Worm (Caenorhabditis elegans) whole organism, midembryonic: ENCODE data around the gene ins-17.

ENCODE experiments used
- T22C8.4 ChIP-seq: fragments of 200-800 bp; sonication (Bioruptor generic); IDR thresholded peaks from 2 replicates; pipeline ENCODE4 v1.3.6; 2022; ENCODE audit warnings: missing genetic modification characterization, missing compliant biosample characterization
- cog-1 ChIP-seq: sonication (generic microtip); optimal IDR thresholded peaks from 2 replicates; lab custom pipeline; 2016; ENCODE audit warnings: missing genetic modification characterization, missing compliant biosample characterization
- flt-1 ChIP-seq: fragments of 200-800 bp; sonication (Bioruptor generic); IDR thresholded peaks from 2 replicates; pipeline ENCODE4 v1.3.6; 2022; ENCODE audit warnings: missing genetic modification characterization, missing compliant biosample characterization
- klf-2 ChIP-seq: fragments of 200-800 bp; sonication (Bioruptor generic); conservative IDR thresholded peaks from 2 replicates; pipeline ENCODE4 v1.3.6; 2022; ENCODE audit warnings: missing genetic modification reagents, missing genetic modification characterization, missing compliant biosample characterization
- med-1 ChIP-seq: sonication (generic microtip); optimal IDR thresholded peaks from 2 replicates; lab custom pipeline; 2017; ENCODE audit warnings: missing genetic modification characterization, mild to moderate bottlenecking, missing compliant biosample characterization, antibody characterized with exemption, missing genetic modification reagents; ENCODE audit not compliant: insufficient read depth
- ref-1 ChIP-seq: fragments of 200-800 bp; sonication (Bioruptor generic); conservative IDR thresholded peaks from 2 replicates; pipeline ENCODE4 v1.3.6; 2022; ENCODE audit warnings: missing genetic modification reagents, missing genetic modification characterization, missing compliant biosample characterization
- tab-1 ChIP-seq: fragments of 200-800 bp; sonication (Bioruptor generic); IDR thresholded peaks from 2 replicates; pipeline ENCODE4 v1.3.6; 2022; ENCODE audit warnings: missing genetic modification characterization, missing compliant biosample characterization
- ztf-23 ChIP-seq: fragments of 200-800 bp; sonication (Bioruptor generic); IDR thresholded peaks from 2 replicates; pipeline ENCODE4 v1.3.6; 2022; ENCODE audit warnings: missing genetic modification reagents, missing genetic modification characterization, missing compliant biosample characterization
- ztf-29 ChIP-seq: fragments of 200-800 bp; sonication (Bioruptor generic); IDR thresholded peaks from 2 replicates; pipeline ENCODE4 v1.3.6; 2022; ENCODE audit warnings: missing genetic modification reagents, missing genetic modification characterization, missing compliant biosample characterization

Gene ins-17

ce11 chrIII:4477472-4477871 is at the start of gene ins-17:
Gene ins-17 (minus strand): TSS chrIII:4477572.
- TF ChIP-seq med-1 (GFP tag; lab: Kevin White, UChicago) (no peak), cog-1 (tag; lab: Kevin White, UChicago) (no peak), ztf-29 (no peak), ref-1 (GFP tag; lab: Robert Waterston, UW) (no peak), flt-1 (GFP tag; lab: Robert Waterston, UW) (no peak), tab-1 (GFP tag; lab: Robert Waterston, UW) (no peak), ztf-23 (GFP tag; lab: Robert Waterston, UW) (no peak), T22C8.4 (GFP tag; lab: Robert Waterston, UW) (no peak), klf-2 (GFP tag; lab: Robert Waterston, UW) (no peak)

- TF ChIP-seq med-1 (GFP tag; lab: Kevin White, UChicago) (no peak), cog-1 (tag; lab: Kevin White, UChicago) (no peak), klf-2 (GFP tag; lab: Robert Waterston, UW) (no peak), flt-1 (GFP tag; lab: Robert Waterston, UW) (no peak), ref-1 (GFP tag; lab: Robert Waterston, UW) (no peak), T22C8.4 (GFP tag; lab: Robert Waterston, UW) (no peak), ztf-23 (GFP tag; lab: Robert Waterston, UW) (no peak)
These were observed 48.6 kb upstream of the ins-17 start for ce11 chrIII:4525998-4526397.

DNA sequence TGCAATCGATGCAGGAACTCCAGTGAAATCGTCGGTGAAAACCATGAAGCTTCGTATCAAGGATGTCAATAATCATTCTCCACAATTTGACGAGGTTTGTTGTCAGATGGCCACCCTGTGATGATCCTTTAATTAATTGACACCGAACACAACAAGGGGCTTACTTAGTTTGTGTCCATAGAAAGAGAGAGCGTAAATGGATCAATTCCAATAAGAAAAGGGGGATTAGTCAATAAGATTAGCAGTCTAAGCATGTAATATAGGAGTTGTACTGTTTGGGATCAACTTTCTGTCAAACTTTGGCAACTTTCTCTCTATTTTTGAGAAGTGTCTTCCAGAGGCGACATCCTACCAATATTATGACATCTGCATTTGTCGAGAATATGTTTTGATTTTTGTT is 46.7 kb upstream of the ins-17 start:
- TF ChIP-seq med-1 (GFP tag; lab: Kevin White, UChicago) (no peak), ref-1 (GFP tag; lab: Robert Waterston, UW) (no peak), tab-1 (GFP tag; lab: Robert Waterston, UW) (no peak), ztf-23 (GFP tag; lab: Robert Waterston, UW) (no peak), ztf-29 (no peak), cog-1 (tag; lab: Kevin White, UChicago) (no peak), T22C8.4 (GFP tag; lab: Robert Waterston, UW) (no peak), flt-1 (GFP tag; lab: Robert Waterston, UW) (no peak), klf-2 (GFP tag; lab: Robert Waterston, UW) (no peak)

DNA sequence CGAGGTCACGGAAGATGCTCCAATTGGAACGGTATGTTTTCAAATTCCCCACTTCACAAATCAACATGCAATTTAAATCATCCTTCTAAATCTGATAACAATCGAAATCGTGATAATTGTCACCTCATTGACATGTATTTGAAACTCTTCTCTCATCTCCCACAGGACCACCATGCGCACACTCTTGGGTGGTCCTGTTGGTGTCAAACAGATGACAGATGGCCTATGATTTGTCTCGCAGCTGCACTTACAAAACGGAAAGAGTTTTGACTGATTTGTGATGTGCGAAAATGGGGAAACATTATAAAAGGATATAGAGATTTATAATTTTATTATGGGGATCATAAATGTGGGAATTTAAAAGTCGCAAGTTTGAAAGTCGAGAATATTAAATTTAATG is 46.0 kb upstream of the ins-17 start:
- TF ChIP-seq cog-1 (tag; lab: Kevin White, UChicago), result no peak
- no peak for TF ChIP-seq T22C8.4 (GFP tag; lab: Robert Waterston, UW)

DNA sequence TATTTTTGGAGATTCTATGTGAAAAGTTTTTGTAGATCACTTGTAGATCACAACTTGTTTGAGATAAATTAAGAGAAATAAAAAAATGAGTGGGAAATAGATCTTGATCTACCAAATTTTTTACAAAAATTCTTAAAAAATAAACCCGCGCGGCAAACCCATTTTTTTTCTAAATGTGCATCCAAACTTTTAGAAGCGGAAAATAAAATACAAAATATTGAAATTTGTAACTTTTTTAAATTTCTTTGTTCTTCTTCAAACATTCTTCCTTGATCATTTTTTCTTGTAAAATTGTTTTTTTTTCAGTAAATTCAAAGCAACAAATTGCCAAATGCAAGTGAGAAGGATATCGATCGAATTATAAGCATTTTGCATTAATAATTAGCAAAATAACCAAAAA is 42.7 kb upstream of the ins-17 start, which contains the start of gene cdh-4:
Gene cdh-4, plus strand, starts transcription at position 301 of the 400 bp plus-strand sequence.
- no peak for TF ChIP-seq T22C8.4 (GFP tag; lab: Robert Waterston, UW)
- TF ChIP-seq flt-1 (GFP tag; lab: Robert Waterston, UW), result no peak
- TF ChIP-seq klf-2 (GFP tag; lab: Robert Waterston, UW), result no peak
- no peak for TF ChIP-seq ztf-23 (GFP tag; lab: Robert Waterston, UW)
- no peak for TF ChIP-seq med-1 (GFP tag; lab: Kevin White, UChicago)
- TF ChIP-seq cog-1 (tag; lab: Kevin White, UChicago), result no peak
- no peak for TF ChIP-seq tab-1 (GFP tag; lab: Robert Waterston, UW)
- TF ChIP-seq ztf-29, result no peak
- no peak for TF ChIP-seq ref-1 (GFP tag; lab: Robert Waterston, UW)

DNA sequence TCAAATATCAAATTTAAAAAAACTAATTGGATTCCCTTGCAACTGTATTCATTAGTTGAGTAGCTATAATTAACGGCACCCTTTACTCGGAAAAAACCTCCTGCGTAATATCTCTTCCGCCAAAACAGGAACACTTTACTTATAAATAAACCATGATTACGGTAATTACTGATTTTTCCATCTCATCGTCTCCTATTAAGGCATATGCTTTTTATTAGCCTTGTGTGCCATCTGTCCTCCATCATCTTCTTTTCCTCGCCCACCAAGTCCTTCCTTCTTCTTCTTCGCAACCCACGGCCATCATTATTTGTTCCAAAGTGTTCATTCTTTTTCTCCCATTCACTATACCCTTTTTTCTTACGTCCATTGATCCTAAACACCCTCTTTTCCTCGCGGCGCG is 42.0 kb upstream of the ins-17 start:
- no peak for TF ChIP-seq klf-2 (GFP tag; lab: Robert Waterston, UW)
- no peak for TF ChIP-seq tab-1 (GFP tag; lab: Robert Waterston, UW)
- TF ChIP-seq med-1 (GFP tag; lab: Kevin White, UChicago), result no peak
- TF ChIP-seq ztf-29, result no peak
- TF ChIP-seq ref-1 (GFP tag; lab: Robert Waterston, UW), result no peak
- TF ChIP-seq ztf-23 (GFP tag; lab: Robert Waterston, UW), result no peak
- TF ChIP-seq cog-1 (tag; lab: Kevin White, UChicago), result no peak
- no peak for TF ChIP-seq T22C8.4 (GFP tag; lab: Robert Waterston, UW)
- no peak for TF ChIP-seq flt-1 (GFP tag; lab: Robert Waterston, UW)

ce11 chrIII:4517781-4518180 is 40.4 kb upstream of the ins-17 start:
- TF ChIP-seq flt-1 (GFP tag; lab: Robert Waterston, UW) (no peak), ref-1 (GFP tag; lab: Robert Waterston, UW) (no peak), tab-1 (GFP tag; lab: Robert Waterston, UW) (no peak), ztf-23 (GFP tag; lab: Robert Waterston, UW) (no peak), ztf-29 (no peak)

DNA sequence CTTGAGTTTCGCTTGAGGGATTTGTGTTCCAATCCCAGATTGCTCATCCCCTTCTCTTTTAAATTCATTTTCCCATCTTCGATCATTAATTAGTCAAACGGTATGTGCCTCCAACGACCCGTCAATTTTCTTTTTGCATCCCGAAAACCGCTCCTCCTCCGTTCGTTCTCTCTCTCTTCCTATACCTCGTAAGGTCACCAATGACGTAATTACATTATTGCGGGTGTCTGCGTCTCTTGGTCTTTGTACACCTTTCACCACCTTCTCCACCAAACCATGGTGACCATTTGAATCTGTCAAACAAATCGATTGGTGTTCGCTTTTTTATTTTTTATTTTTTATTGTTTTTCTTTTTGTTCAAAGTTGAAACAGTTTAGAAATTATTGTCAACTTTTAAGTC is 37.8 kb upstream of the ins-17 start:
- TF ChIP-seq tab-1 (GFP tag; lab: Robert Waterston, UW) (no peak), klf-2 (GFP tag; lab: Robert Waterston, UW) (no peak), cog-1 (tag; lab: Kevin White, UChicago) (no peak), flt-1 (GFP tag; lab: Robert Waterston, UW) (no peak), ref-1 (GFP tag; lab: Robert Waterston, UW) (no peak), med-1 (GFP tag; lab: Kevin White, UChicago) (no peak), ztf-29 (no peak), ztf-23 (GFP tag; lab: Robert Waterston, UW) (no peak), T22C8.4 (GFP tag; lab: Robert Waterston, UW) (no peak)

- TF ChIP-seq med-1 (GFP tag; lab: Kevin White, UChicago) (no peak), klf-2 (GFP tag; lab: Robert Waterston, UW) (no peak), ztf-29 (no peak), ref-1 (GFP tag; lab: Robert Waterston, UW) (0 out of 2 replicates have a peak, but pooled peaks have one; percentile 41), flt-1 (GFP tag; lab: Robert Waterston, UW) (no peak), tab-1 (GFP tag; lab: Robert Waterston, UW) (0 out of 2 replicates have a peak, but pooled peaks have one; percentile 33), cog-1 (tag; lab: Kevin White, UChicago) (no peak), T22C8.4 (GFP tag; lab: Robert Waterston, UW) (no peak)
These were observed 36.6 kb upstream of the ins-17 start for ce11 chrIII:4513926-4514325.
